Worm (Caenorhabditis elegans) whole organism, L1 larva: Measurements from ENCODE around the gene B0336.13.

Experiments
- C16A3.4 ChIP-seq: fragments of 150-350 bp; optimal IDR thresholded peaks from 2 replicates; lab custom pipeline; 2014; ENCODE audit warnings: missing biosample characterization, missing genetic modification characterization
- C34B4.2 ChIP-seq: sonication (generic microtip); optimal IDR thresholded peaks from 2 replicates; lab custom pipeline; 2017; ENCODE audit warnings: mild to moderate bottlenecking, missing genetic modification characterization, missing compliant biosample characterization
- F16B12.6 ChIP-seq: fragments of 150-350 bp; optimal IDR thresholded peaks from 2 replicates; lab custom pipeline; 2014; ENCODE audit warnings: missing biosample characterization, missing genetic modification characterization
- aha-1 ChIP-seq: fragments of 150-350 bp; optimal IDR thresholded peaks from 2 replicates; lab custom pipeline; 2014; ENCODE audit warnings: missing biosample characterization, missing genetic modification characterization
- ama-1 ChIP-seq: fragments of 150-350 bp; optimal IDR thresholded peaks from 2 replicates; lab custom pipeline; 2014
- blmp-1 ChIP-seq: fragments of 150-350 bp; optimal IDR thresholded peaks from 2 replicates; lab custom pipeline; 2014; ENCODE audit warnings: missing biosample characterization, missing genetic modification characterization
- ceh-88 ChIP-seq: fragments of 200-800 bp; sonication (Bioruptor generic); IDR thresholded peaks from 2 replicates; pipeline ENCODE4 v1.3.6; 2022; ENCODE audit warnings: missing genetic modification characterization, missing compliant biosample characterization
- ceh-90 ChIP-seq: sonication (generic microtip); optimal IDR thresholded peaks from 2 replicates; lab custom pipeline; 2016; ENCODE audit warnings: missing genetic modification characterization, missing compliant biosample characterization
- dsc-1 ChIP-seq: sonication (generic microtip); optimal IDR thresholded peaks from 2 replicates; lab custom pipeline; 2016; ENCODE audit warnings: mild to moderate bottlenecking, missing genetic modification characterization, missing compliant biosample characterization
- efl-1 ChIP-seq, 4 experiments: fragments of 150-350 bp; optimal IDR thresholded peaks in 3 of 4; peaks in 1 of 4; 1 replicate in 1 of 4; 2 replicates in 3 of 4; lab custom pipeline; 2014; ENCODE audit warnings: missing biosample characterization in 2 of 4, missing genetic modification characterization in 2 of 4, missing genetic modification reagents in 2 of 4
- egl-27 ChIP-seq, 2 experiments: fragments of 150-350 bp in 1 of 2; sonication (generic microtip); optimal IDR thresholded peaks; 3 replicates each; lab custom pipeline; 2017 to 2018; ENCODE audit warnings: missing biosample characterization in 2 of 2, missing genetic modification characterization in 2 of 2, missing genetic modification reagents in 2 of 2
- elt-2 ChIP-seq: sonication (generic microtip); optimal IDR thresholded peaks from 2 replicates; lab custom pipeline; 2016; ENCODE audit warnings: missing genetic modification characterization, mild to moderate bottlenecking, inconsistent platforms, missing compliant biosample characterization, missing genetic modification reagents
- elt-3 ChIP-seq, 6 experiments: fragments of 150-350 bp in 1 of 6; sonication (generic microtip); optimal IDR thresholded peaks; 2 replicates each; lab custom pipeline; 2017 to 2018; ENCODE audit warnings: missing biosample characterization in 6 of 6, missing genetic modification characterization in 6 of 6, inconsistent platforms in 1 of 6
- fkh-8 ChIP-seq: sonication (generic microtip); optimal IDR thresholded peaks from 2 replicates; lab custom pipeline; 2016; ENCODE audit warnings: mild to moderate bottlenecking, missing genetic modification characterization, missing compliant biosample characterization
- fos-1 ChIP-seq: fragments of 150-350 bp; optimal IDR thresholded peaks from 2 replicates; lab custom pipeline; 2014; ENCODE audit warnings: missing biosample characterization, missing genetic modification characterization
- grh-1 ChIP-seq: fragments of 200-800 bp; sonication (Bioruptor generic); IDR thresholded peaks from 2 replicates; pipeline ENCODE4 v1.3.6; 2022; ENCODE audit warnings: missing genetic modification reagents, missing genetic modification characterization, missing compliant biosample characterization
- hlh-17 ChIP-seq: fragments of 200-800 bp; sonication (Bioruptor generic); optimal IDR thresholded peaks from 2 replicates; lab custom pipeline; 2018; ENCODE audit warnings: missing genetic modification characterization, mild to moderate bottlenecking, missing compliant biosample characterization, moderate library complexity, borderline replicate concordance
- hpl-2 ChIP-seq: fragments of 150-350 bp; optimal IDR thresholded peaks from 2 replicates; lab custom pipeline; 2014; ENCODE audit warnings: missing biosample characterization, missing genetic modification reagents, missing genetic modification characterization
- isw-1 ChIP-seq: fragments of 200-800 bp; sonication (Bioruptor generic); IDR thresholded peaks from 2 replicates; pipeline ENCODE4 v1.3.6; 2022; ENCODE audit warnings: missing genetic modification characterization, missing compliant biosample characterization
- lin-39 ChIP-seq: fragments of 150-350 bp; optimal IDR thresholded peaks from 2 replicates; lab custom pipeline; 2014; ENCODE audit warnings: missing biosample characterization, missing genetic modification reagents, missing genetic modification characterization
- lir-3 ChIP-seq: sonication (generic microtip); optimal IDR thresholded peaks from 2 replicates; lab custom pipeline; 2016; ENCODE audit warnings: mild to moderate bottlenecking, missing genetic modification characterization, moderate library complexity, missing compliant biosample characterization; ENCODE audit not compliant: poor library complexity
- lsy-2 ChIP-seq, 2 experiments: fragments of 150-350 bp; optimal IDR thresholded peaks; 2 replicates each; lab custom pipeline; 2014; ENCODE audit warnings: missing biosample characterization in 2 of 2, missing genetic modification characterization in 2 of 2
- mep-1 ChIP-seq: fragments of 150-350 bp; optimal IDR thresholded peaks from 2 replicates; lab custom pipeline; 2014; ENCODE audit warnings: missing biosample characterization, missing genetic modification characterization
- nhr-28 ChIP-seq: fragments of 150-350 bp; optimal IDR thresholded peaks from 2 replicates; lab custom pipeline; 2014; ENCODE audit warnings: missing biosample characterization, missing genetic modification characterization
- nhr-85 ChIP-seq: sonication (generic microtip); peaks from one replicate; lab custom pipeline; 2016; ENCODE audit warnings: missing genetic modification characterization, inconsistent platforms, missing compliant biosample characterization
- nhr-90 ChIP-seq: sonication (generic microtip); optimal IDR thresholded peaks from 2 replicates; lab custom pipeline; 2016; ENCODE audit warnings: mild to moderate bottlenecking, missing genetic modification characterization, missing compliant biosample characterization; ENCODE audit not compliant: poor library complexity
- pag-3 ChIP-seq: sonication (generic microtip); optimal IDR thresholded peaks from 2 replicates; lab custom pipeline; 2017; ENCODE audit warnings: missing genetic modification characterization, mild to moderate bottlenecking, missing compliant biosample characterization, antibody characterized with exemption, borderline replicate concordance; ENCODE audit not compliant: insufficient read depth
- rnt-1 ChIP-seq: sonication (generic microtip); optimal IDR thresholded peaks from 2 replicates; lab custom pipeline; 2016; ENCODE audit warnings: mild to moderate bottlenecking, missing genetic modification characterization, moderate library complexity, missing compliant biosample characterization
- sox-4 ChIP-seq: sonication (generic microtip); optimal IDR thresholded peaks from 2 replicates; lab custom pipeline; 2016; ENCODE audit warnings: missing genetic modification characterization, missing compliant biosample characterization
- tbx-2 ChIP-seq: sonication (generic microtip); optimal IDR thresholded peaks from 2 replicates; lab custom pipeline; 2016; ENCODE audit warnings: missing genetic modification characterization, missing compliant biosample characterization
- unc-62 ChIP-seq: fragments of 150-350 bp; optimal IDR thresholded peaks from 2 replicates; lab custom pipeline; 2014; ENCODE audit warnings: missing biosample characterization, missing genetic modification reagents, missing genetic modification characterization
- unc-86 ChIP-seq: sonication (generic microtip); optimal IDR thresholded peaks from 2 replicates; lab custom pipeline; 2016; ENCODE audit warnings: missing genetic modification characterization, missing compliant biosample characterization
- unc-98 ChIP-seq: fragments of 200-800 bp; sonication (Bioruptor generic); IDR thresholded peaks from 2 replicates; pipeline ENCODE4 v1.3.6; 2022; ENCODE audit warnings: missing genetic modification characterization, missing compliant biosample characterization
- vab-15 ChIP-seq: sonication (generic microtip); optimal IDR thresholded peaks from 2 replicates; lab custom pipeline; 2017; ENCODE audit warnings: missing genotype, mild to moderate bottlenecking, missing genetic modification characterization, missing compliant biosample characterization
- xbp-1 ChIP-seq: sonication (generic microtip); optimal IDR thresholded peaks from 2 replicates; lab custom pipeline; 2016; ENCODE audit warnings: missing genetic modification characterization, missing compliant biosample characterization
- zag-1 ChIP-seq: fragments of 150-350 bp; optimal IDR thresholded peaks from 2 replicates; lab custom pipeline; 2014; ENCODE audit warnings: missing biosample characterization, missing genetic modification characterization

The B0336.13 gene

ce11 chrIII:5722550-5722949, 28.7 kb downstream of the B0336.13 start, which contains the start of gene wrm-1:
Gene wrm-1, plus strand, starts transcription at chrIII:5722850.
- TF ChIP-seq hpl-2 (GFP tag; lab: Kevin White, UChicago), result no peak
- TF ChIP-seq, all 84 proteins: peak for 0

ce11 chrIII:5727827-5728226, 34.0 kb downstream of the B0336.13 start, which contains the start of gene egg-1:
Gene egg-1, plus strand, starts transcription at chrIII:5728180.
- TF ChIP-seq vab-15 (tag; lab: Kevin White, UChicago) (no peak), xbp-1 (no peak), isw-1 (no peak), F16B12.6 (tag; lab: Kevin White, UChicago) (no peak), sox-4 (no peak), fkh-8 (tag; lab: Kevin White, UChicago) (no peak), unc-62 (GFP tag; lab: Kevin White, UChicago) (no peak), tbx-2 (no peak), nhr-85 (tag; lab: Kevin White, UChicago) (no peak), blmp-1 (tag; lab: Kevin White, UChicago) (no peak), aha-1 (tag; lab: Kevin White, UChicago) (no peak), C16A3.4 (tag; lab: Kevin White, UChicago) (no peak), pag-3 (tag; lab: Kevin White, UChicago) (no peak)

ce11 chrIII:5729367-5729766, 35.5 kb downstream of the B0336.13 start:
- TF ChIP-seq egl-27 (tag; optimal IDR thresholded peaks at IDR 0.05; lab: Kevin White, UChicago) (no peak), isw-1 (no peak), hlh-17 (no peak), zag-1 (no peak), pag-3 (tag; lab: Kevin White, UChicago) (no peak), ceh-90 (tag; lab: Kevin White, UChicago) (no peak), grh-1 (GFP tag; lab: Robert Waterston, UW) (no peak), dsc-1 (tag; lab: Kevin White, UChicago) (no peak), elt-3 (tag; optimal IDR thresholded peaks at IDR 0.05; lab: Kevin White, UChicago) (no peak), fkh-8 (tag; lab: Kevin White, UChicago) (no peak), lsy-2 (tag; optimal IDR thresholded peaks at IDR 0.05; lab: Kevin White, UChicago) (no peak), nhr-85 (tag; lab: Kevin White, UChicago) (no peak), tbx-2 (no peak), unc-98 (no peak), mep-1 (tag; lab: Kevin White, UChicago) (no peak), nhr-90 (tag; lab: Kevin White, UChicago) (no peak), C34B4.2 (no peak), rnt-1 (tag; lab: Kevin White, UChicago) (no peak), nhr-28 (tag; lab: Kevin White, UChicago) (no peak), unc-86 (tag; lab: Kevin White, UChicago) (no peak)
- TF ChIP-seq, all 84 proteins: peak for 0

- TF ChIP-seq unc-98 (no peak), sox-4 (no peak), dsc-1 (tag; lab: Kevin White, UChicago) (no peak), ama-1 (lab: Kevin White, UChicago) (no peak), ceh-88 (no peak), lir-3 (tag; lab: Kevin White, UChicago) (no peak), fos-1 (tag; lab: Kevin White, UChicago) (no peak), lin-39 (tag; lab: Kevin White, UChicago) (no peak)
Observed at ce11 chrIII:5730041-5730440, 36.2 kb downstream of the B0336.13 start.

- TF ChIP-seq elt-2 (tag; lab: Kevin White, UChicago) (peak; percentile 43), efl-1 (optimal IDR thresholded peaks at IDR 0.05; lab: Kevin White, UChicago) (no peak), efl-1 (GFP tag; optimal IDR thresholded peaks at IDR 0.05 in 1 of 2; lab: Kevin White, UChicago) (peak in 1 of 2 experiments; percentile 20), lsy-2 (tag; optimal IDR thresholded peaks at IDR 0.05; lab: Kevin White, UChicago) (no peak)
Observed at ce11 chrIII:5730980-5731636, 37.3 kb downstream of the B0336.13 start, which contains the start of the genes B0244.9 and B0244.7. Gene B0244.9, minus strand, starts transcription at chrIII:5731030. Gene B0244.7, plus strand, starts transcription at chrIII:5731501.
